Fruit fly (Drosophila melanogaster): ENCODE measurements around the gene CG42542.

The CG42542 gene

dm6 chr3R:15243046-15243356, 46.6 kb downstream of the CG42542 start:
- TF ChIP-seq kay (GFP tag; ENCODE audit: borderline replicate concordance) (peak; percentile 51), cnc (optimal IDR thresholded peaks at IDR 0.05) (no peak), Mnt (GFP tag; optimal IDR thresholded peaks at IDR 0.05) (no peak)

- no peak for TF ChIP-seq CG1620 (GFP tag; optimal IDR thresholded peaks at IDR 0.05)
- peak; percentile 29 for TF ChIP-seq CG5204 (GFP tag; optimal IDR thresholded peaks at IDR 0.05)
- peak; percentile 96 for TF ChIP-seq Mnt (GFP tag; optimal IDR thresholded peaks at IDR 0.05)
- TF ChIP-seq kay (GFP tag; ENCODE audit: borderline replicate concordance) = no peak
- peak; percentile 28 for TF ChIP-seq ovo (GFP tag; optimal IDR thresholded peaks at IDR 0.05)
- no peak for TF ChIP-seq CG14711 (tag; optimal IDR thresholded peaks at IDR 0.05)
- no peak for TF ChIP-seq pad (GFP tag; optimal IDR thresholded peaks at IDR 0.05)
- peak; percentile 38 for TF ChIP-seq Hr96 (GFP tag; optimal IDR thresholded peaks at IDR 0.05)
- TF ChIP-seq tj (GFP tag; optimal IDR thresholded peaks at IDR 0.05) = peak; percentile 80
- peak; percentile 48 for TF ChIP-seq CG12768 (GFP tag; optimal IDR thresholded peaks at IDR 0.05)
Measured at dm6 chr3R:15243452-15243851, 47.1 kb downstream of the CG42542 start.

- TF ChIP-seq CG7101 (tag; optimal IDR thresholded peaks at IDR 0.05) (peak; percentile 18), tj (GFP tag; optimal IDR thresholded peaks at IDR 0.05) (peak; percentile 24), CG12768 (GFP tag; optimal IDR thresholded peaks at IDR 0.05) (peak; percentile 18), CG1620 (GFP tag; optimal IDR thresholded peaks at IDR 0.05) (no peak)
Measured at dm6 chr3R:15246601-15247000, 50.2 kb downstream of the CG42542 start.

- no peak for TF ChIP-seq pad (GFP tag; optimal IDR thresholded peaks at IDR 0.05)
- TF ChIP-seq ovo (GFP tag; optimal IDR thresholded peaks at IDR 0.05) = no peak
Measured at dm6 chr3R:15249037-15249436, 52.6 kb downstream of the CG42542 start, which contains the start of gene Amt. TSS of gene Amt (minus strand) at chr3R:15249137.

dm6 chr3R:15249735-15250134, 53.3 kb downstream of the CG42542 start, which contains the start of gene CG42404:
TSS of gene CG42404 (plus strand) at chr3R:15250094.
- TF ChIP-seq ovo (GFP tag; optimal IDR thresholded peaks at IDR 0.05) = peak; percentile 39
- TF ChIP-seq pad (GFP tag; optimal IDR thresholded peaks at IDR 0.05) = no peak
- no peak for TF ChIP-seq CG12768 (GFP tag; optimal IDR thresholded peaks at IDR 0.05)

dm6 chr3R:15250454-15250853, 54.1 kb downstream of the CG42542 start:
- TF ChIP-seq CG12768 (GFP tag; optimal IDR thresholded peaks at IDR 0.05) (peak; percentile 51), Hr96 (GFP tag; optimal IDR thresholded peaks at IDR 0.05) (no peak), CG33017 (tag; optimal IDR thresholded peaks at IDR 0.05) (peak; percentile 88), kay (GFP tag; ENCODE audit: borderline replicate concordance) (no peak), CG11617 (GFP tag; optimal IDR thresholded peaks at IDR 0.05) (peak; percentile 58), CG7045 (GFP tag; optimal IDR thresholded peaks at IDR 0.05) (peak; percentile 57), CG14711 (tag; optimal IDR thresholded peaks at IDR 0.05) (peak; percentile 47), CG5204 (GFP tag; optimal IDR thresholded peaks at IDR 0.05) (peak; percentile 63), Crg-1 (GFP tag; optimal IDR thresholded peaks at IDR 0.05) (no peak), CG7101 (tag; optimal IDR thresholded peaks at IDR 0.05) (peak; percentile 69), cic (GFP tag; optimal IDR thresholded peaks at IDR 0.05) (peak; percentile 24), Mnt (GFP tag; optimal IDR thresholded peaks at IDR 0.05) (peak; percentile 21), CG1620 (GFP tag; optimal IDR thresholded peaks at IDR 0.05) (no peak), pad (GFP tag; optimal IDR thresholded peaks at IDR 0.05) (peak; percentile 83), Clk (GFP tag; optimal IDR thresholded peaks at IDR 0.05) (peak; percentile 39), toe (GFP tag; optimal IDR thresholded peaks at IDR 0.05) (no peak), ovo (GFP tag; optimal IDR thresholded peaks at IDR 0.05) (no peak), bab1 (GFP tag; optimal IDR thresholded peaks at IDR 0.05) (no peak), tj (GFP tag; optimal IDR thresholded peaks at IDR 0.05) (peak; percentile 19), cnc (optimal IDR thresholded peaks at IDR 0.05) (no peak)

Data from whole organism, adult.